Worm (Caenorhabditis elegans) whole organism, L4/young adult: Measurements from ENCODE around the gene cpg-2.

Experiments
- W03F9.2 ChIP-seq: fragments of 150-350 bp; optimal IDR thresholded peaks from 2 replicates; lab custom pipeline; 2014; ENCODE audit warnings: missing biosample characterization, missing genetic modification characterization
- dao-5 ChIP-seq: sonication (generic microtip); optimal IDR thresholded peaks from 2 replicates; lab custom pipeline; 2016; ENCODE audit warnings: missing genotype, missing genetic modification characterization, moderate library complexity, missing compliant biosample characterization
- him-1 ChIP-seq: sonication (generic microtip); optimal IDR thresholded peaks from 2 replicates; lab custom pipeline; 2016; ENCODE audit warnings: missing genotype, missing genetic modification reagents, missing genetic modification characterization, missing compliant biosample characterization

ce11 chrIII:7069981-7070380 lies 33.8 kb downstream of the cpg-2 start, which contains the start of gene tmem-17:
- no peak for TF ChIP-seq him-1 (tag; lab: Kevin White, UChicago)
- TF ChIP-seq dao-5, result no peak
- TF ChIP-seq W03F9.2 (tag; lab: Kevin White, UChicago), result no peak
